Fruit fly (Drosophila melanogaster) whole organism, prepupa: ENCODE measurements around the gene CG4004.

Experiments used
- Blimp-1 ChIP-seq: fragments of 200-800 bp; sonication (Bioruptor generic); optimal IDR thresholded peaks from 3 replicates; lab custom pipeline; 2017; ENCODE audit warnings: missing biosample characterization, missing genetic modification characterization, mild to moderate bottlenecking, moderate library complexity, missing genetic modification reagents
- CG32006 ChIP-seq: fragments of 200-800 bp; sonication (Bioruptor generic); optimal IDR thresholded peaks from 3 replicates; lab custom pipeline; 2017; ENCODE audit warnings: missing biosample characterization, mild to moderate bottlenecking, missing genetic modification characterization
- CG6808 ChIP-seq: fragments of 200-800 bp; sonication (Bioruptor generic); optimal IDR thresholded peaks from 3 replicates; lab custom pipeline; 2017; ENCODE audit warnings: missing biosample characterization, missing genetic modification characterization, mild to moderate bottlenecking, moderate library complexity, missing genetic modification reagents
- CG8319 ChIP-seq: fragments of 200-800 bp; sonication (Bioruptor generic); optimal IDR thresholded peaks from 3 replicates; lab custom pipeline; 2016; ENCODE audit warnings: missing biosample characterization, missing genetic modification characterization
- CG9139 ChIP-seq: fragments of 200-800 bp; sonication (Bioruptor generic); optimal IDR thresholded peaks from 3 replicates; lab custom pipeline; 2017; ENCODE audit warnings: missing biosample characterization, mild to moderate bottlenecking, missing genetic modification characterization
- Ets96B ChIP-seq: fragments of 200-800 bp; optimal IDR thresholded peaks from 2 replicates; lab custom pipeline; 2019; ENCODE audit warnings: missing biosample characterization, mild to moderate bottlenecking, missing genetic modification characterization, moderate library complexity
- Hr38 ChIP-seq: sonication (Bioruptor generic); optimal IDR thresholded peaks from 2 replicates; lab custom pipeline; 2016; ENCODE audit warnings: missing biosample characterization, missing genetic modification characterization
- achi ChIP-seq: fragments of 200-800 bp; sonication (Bioruptor generic); optimal IDR thresholded peaks from 3 replicates; lab custom pipeline; 2016; ENCODE audit warnings: missing biosample characterization, missing genetic modification characterization
- dac ChIP-seq: fragments of 200-800 bp; sonication (Bioruptor generic); optimal IDR thresholded peaks from 2 replicates; lab custom pipeline; 2017; ENCODE audit warnings: missing biosample characterization, mild to moderate bottlenecking, missing genetic modification characterization

DNA sequence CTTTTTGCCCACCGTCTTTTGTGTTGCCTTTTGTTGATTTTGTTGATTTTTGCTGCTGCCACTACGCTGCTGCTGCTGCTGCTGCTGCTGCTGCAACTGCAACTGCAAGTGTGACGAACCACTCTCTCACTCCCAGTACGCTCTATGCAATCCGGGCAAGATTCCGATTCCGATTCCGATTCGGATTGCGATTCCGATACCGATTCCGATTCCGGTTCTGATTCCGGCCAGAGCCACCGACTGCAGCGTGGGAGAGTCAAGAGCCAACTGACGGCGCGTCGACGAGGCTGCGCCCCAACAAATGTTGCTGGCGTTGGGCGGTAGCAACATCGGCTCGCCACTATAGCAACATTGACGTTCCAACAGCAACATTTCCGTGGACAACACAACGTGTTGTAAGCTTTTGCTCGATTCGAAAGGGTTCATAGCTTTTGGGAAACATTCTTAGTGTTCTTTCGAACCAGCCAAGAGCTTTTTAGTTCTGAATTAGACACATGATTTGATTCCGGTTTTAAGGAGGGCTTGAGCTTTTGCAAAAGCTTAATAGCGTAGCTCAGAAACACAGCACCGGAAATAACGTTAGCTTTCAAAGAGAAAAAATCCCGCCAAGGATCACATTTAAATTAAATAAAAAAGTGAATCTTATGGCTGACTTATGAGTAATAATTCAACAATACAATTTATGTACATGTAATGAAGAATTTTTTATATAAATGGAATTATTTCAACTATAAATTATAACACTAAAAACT is 40.9 kb downstream of the CG4004 start, which contains the start of gene CG32647:
- TF ChIP-seq Ets96B (tag; lab: Kevin White, UChicago) (no peak), Blimp-1 (no peak), achi (GFP tag; lab: Kevin White, UChicago) (no peak), CG32006 (no peak), CG9139 (GFP tag; lab: Kevin White, UChicago) (no peak), CG8319 (GFP tag; lab: Kevin White, UChicago) (no peak), Hr38 (no peak), dac (GFP tag; lab: Kevin White, UChicago) (no peak), CG6808 (GFP tag; lab: Kevin White, UChicago) (no peak)
